Fruit fly (Drosophila melanogaster) whole organism, embryonic: ENCODE results near the gene CG6470.
A peak's percentile ranks its signal among the peaks of the same experiment; 100 is the strongest.

Experiments used
- Abd-B ChIP-seq: fragments of 200-800 bp; sonication (Bioruptor generic); optimal IDR thresholded peaks from 2 replicates; lab custom pipeline; 2018; ENCODE audit warnings: missing biosample characterization, mild to moderate bottlenecking, missing genetic modification characterization, moderate library complexity
- Ada2b ChIP-seq: fragments of 200-800 bp; sonication (Bioruptor generic); IDR thresholded peaks from 2 replicates; pipeline ENCODE4 v1.3.6; 2022; ENCODE audit warnings: missing biosample characterization, missing genetic modification characterization
- Atf-2 ChIP-seq: fragments of 200-800 bp; sonication (Bioruptor generic); optimal IDR thresholded peaks from 2 replicates; lab custom pipeline; 2016; ENCODE audit warnings: missing biosample characterization, missing genetic modification characterization
- BEAF-32 ChIP-seq: fragments of 200-800 bp; sonication (Bioruptor generic); optimal IDR thresholded peaks from 3 replicates; lab custom pipeline; 2017; ENCODE audit warnings: missing biosample characterization, missing genetic modification characterization, mild to moderate bottlenecking, moderate library complexity, missing genetic modification reagents
- C15 ChIP-seq: fragments of 200-800 bp; sonication (Bioruptor generic); IDR thresholded peaks from 3 replicates; pipeline ENCODE4 v1.3.6; 2022; ENCODE audit warnings: missing biosample characterization, missing genetic modification characterization
- CG10147 ChIP-seq: fragments of 200-800 bp; sonication (Bioruptor generic); optimal IDR thresholded peaks from 2 replicates; lab custom pipeline; 2019; ENCODE audit warnings: missing biosample characterization, mild to moderate bottlenecking, missing genetic modification characterization, moderate library complexity
- CG10959 ChIP-seq: fragments of 200-800 bp; sonication (Bioruptor generic); IDR thresholded peaks from 2 replicates; pipeline ENCODE4 v1.3.6; 2022; ENCODE audit warnings: missing biosample characterization, missing genetic modification characterization
- CG11696 ChIP-seq: fragments of 200-800 bp; sonication (Bioruptor generic); IDR thresholded peaks from 2 replicates; pipeline ENCODE4 v1.3.6; 2022; ENCODE audit warnings: missing biosample characterization, missing genetic modification characterization
- CG12155 ChIP-seq: fragments of 200-800 bp; sonication (Bioruptor generic); optimal IDR thresholded peaks from 3 replicates; lab custom pipeline; 2016; ENCODE audit warnings: missing biosample characterization, missing genetic modification characterization
- CG12236 ChIP-seq: fragments of 200-800 bp; sonication (Bioruptor generic); optimal IDR thresholded peaks from 2 replicates; lab custom pipeline; 2016; ENCODE audit warnings: missing biosample characterization, missing genetic modification characterization
- CG14050 ChIP-seq: fragments of 200-800 bp; sonication (Bioruptor generic); IDR thresholded peaks from 3 replicates; pipeline ENCODE4 v1.3.6; 2022; ENCODE audit warnings: missing biosample characterization, missing genetic modification characterization
- CG14667 ChIP-seq: fragments of 200-800 bp; sonication (Bioruptor generic); IDR thresholded peaks from 2 replicates; pipeline ENCODE4 v1.3.6; 2022; ENCODE audit warnings: missing biosample characterization, missing genetic modification characterization
- CG1602 ChIP-seq: fragments of 200-800 bp; sonication (Bioruptor generic); optimal IDR thresholded peaks from 3 replicates; lab custom pipeline; 2016; ENCODE audit warnings: missing biosample characterization, missing genetic modification characterization
- CG16815 ChIP-seq: fragments of 200-800 bp; sonication (Bioruptor generic); optimal IDR thresholded peaks from 3 replicates; lab custom pipeline; 2017; ENCODE audit warnings: missing biosample characterization, mild to moderate bottlenecking, missing genetic modification characterization
- CG18011 ChIP-seq: fragments of 200-800 bp; sonication (Bioruptor generic); optimal IDR thresholded peaks from 2 replicates; lab custom pipeline; 2017; ENCODE audit warnings: missing biosample characterization, missing genetic modification characterization, mild to moderate bottlenecking, moderate library complexity, missing genotype
- CG18262 ChIP-seq: fragments of 200-800 bp; optimal IDR thresholded peaks from 3 replicates; lab custom pipeline; 2019; ENCODE audit warnings: missing biosample characterization, mild to moderate bottlenecking, missing genetic modification characterization, moderate library complexity
- CG2129 ChIP-seq: fragments of 200-800 bp; sonication (Bioruptor generic); IDR thresholded peaks from 2 replicates; pipeline ENCODE4 v1.3.6; 2022; ENCODE audit warnings: missing biosample characterization, missing genetic modification characterization; ENCODE audit not compliant: partially characterized antibody
- CG30020 ChIP-seq: fragments of 200-800 bp; optimal IDR thresholded peaks from 2 replicates; lab custom pipeline; 2019; ENCODE audit warnings: missing biosample characterization, mild to moderate bottlenecking, missing genetic modification characterization, moderate library complexity
- CG32767 ChIP-seq: fragments of 200-800 bp; sonication (Bioruptor generic); IDR thresholded peaks from 2 replicates; pipeline ENCODE4 v1.3.6; 2022; ENCODE audit warnings: missing biosample characterization, missing genetic modification characterization
- CG42726 ChIP-seq: fragments of 200-800 bp; sonication (Bioruptor generic); IDR thresholded peaks from 2 replicates; pipeline ENCODE4 v1.3.6; 2022; ENCODE audit warnings: missing biosample characterization, missing genetic modification characterization; ENCODE audit not compliant: partially characterized antibody
- CG4360 ChIP-seq: fragments of 200-800 bp; sonication (Bioruptor generic); IDR thresholded peaks from 2 replicates; pipeline ENCODE4 v1.3.6; 2022; ENCODE audit warnings: missing biosample characterization, missing genetic modification characterization
- CG6765 ChIP-seq: fragments of 200-800 bp; sonication (Bioruptor generic); optimal IDR thresholded peaks from 3 replicates; lab custom pipeline; 2017; ENCODE audit warnings: missing biosample characterization, mild to moderate bottlenecking, missing genetic modification characterization
- CG6791 ChIP-seq: fragments of 200-800 bp; sonication (Bioruptor generic); IDR thresholded peaks from 3 replicates; pipeline ENCODE4 v1.3.6; 2022; ENCODE audit warnings: missing biosample characterization, missing genetic modification characterization; ENCODE audit not compliant: partially characterized antibody
- CG6854 ChIP-seq: fragments of 200-800 bp; sonication (Bioruptor generic); optimal IDR thresholded peaks from 3 replicates; lab custom pipeline; 2017; ENCODE audit warnings: missing biosample characterization, mild to moderate bottlenecking, missing genetic modification characterization
- CG7372 ChIP-seq: fragments of 200-800 bp; sonication (Bioruptor generic); IDR thresholded peaks from 2 replicates; pipeline ENCODE4 v1.3.6; 2022; ENCODE audit warnings: missing biosample characterization, missing genetic modification characterization
- E2f2 ChIP-seq: fragments of 200-800 bp; sonication (Bioruptor generic); IDR thresholded peaks from 2 replicates; pipeline ENCODE4 v1.3.6; 2022; ENCODE audit warnings: missing biosample characterization, missing genetic modification characterization
- Fer1 ChIP-seq: fragments of 200-800 bp; sonication (Bioruptor generic); optimal IDR thresholded peaks from 2 replicates; lab custom pipeline; 2017; ENCODE audit warnings: missing biosample characterization, mild to moderate bottlenecking, missing genetic modification characterization
- H15 ChIP-seq: fragments of 200-800 bp; sonication (Bioruptor generic); IDR thresholded peaks from 3 replicates; pipeline ENCODE4 v1.3.6; 2022; ENCODE audit warnings: missing biosample characterization, missing genetic modification characterization
- HLH54F ChIP-seq: fragments of 200-800 bp; sonication (Bioruptor generic); optimal IDR thresholded peaks from 3 replicates; lab custom pipeline; 2016; ENCODE audit warnings: missing biosample characterization, missing genetic modification characterization
- Hmr ChIP-seq: fragments of 200-800 bp; sonication (Bioruptor generic); optimal IDR thresholded peaks from 3 replicates; lab custom pipeline; 2017; ENCODE audit warnings: mild to moderate bottlenecking, missing biosample characterization, missing genetic modification reagents, missing genetic modification characterization
- Hr51 ChIP-seq, 2 experiments: fragments of 200-800 bp; sonication (Bioruptor generic); optimal IDR thresholded peaks; 2 replicates in 1 of 2; 3 replicates in 1 of 2; lab custom pipeline; 2016 to 2018; ENCODE audit warnings: missing biosample characterization in 2 of 2, missing genetic modification characterization in 2 of 2, mild to moderate bottlenecking in 1 of 2, moderate library complexity in 1 of 2
- Mrtf ChIP-seq: fragments of 200-800 bp; sonication (Bioruptor generic); IDR thresholded peaks from 3 replicates; pipeline ENCODE4 v1.3.6; 2022; ENCODE audit warnings: missing biosample characterization, missing genetic modification characterization
- Nf-YA ChIP-seq: fragments of 200-800 bp; sonication (Bioruptor generic); IDR thresholded peaks from 2 replicates; pipeline ENCODE4 v1.3.6; 2022; ENCODE audit warnings: missing biosample characterization, missing genetic modification characterization
- NfI ChIP-seq: fragments of 200-800 bp; sonication (Bioruptor generic); optimal IDR thresholded peaks from 3 replicates; lab custom pipeline; 2018; ENCODE audit warnings: missing biosample characterization, mild to moderate bottlenecking, missing genetic modification characterization, moderate library complexity
- Side ChIP-seq: fragments of 200-800 bp; sonication (Bioruptor generic); optimal IDR thresholded peaks from 2 replicates; lab custom pipeline; 2016; ENCODE audit warnings: missing biosample characterization, missing genetic modification characterization
- TFAM ChIP-seq: fragments of 200-800 bp; sonication (Bioruptor generic); optimal IDR thresholded peaks from 2 replicates; lab custom pipeline; 2017; ENCODE audit warnings: missing biosample characterization, missing genetic modification characterization, inconsistent platforms
- abd-A ChIP-seq: fragments of 200-800 bp; sonication (Bioruptor generic); optimal IDR thresholded peaks from 3 replicates; lab custom pipeline; 2019; ENCODE audit warnings: missing biosample characterization, mild to moderate bottlenecking, missing genetic modification characterization, moderate library complexity
- aop ChIP-seq: fragments of 200-800 bp; sonication (Bioruptor generic); IDR thresholded peaks from 2 replicates; pipeline ENCODE4 v1.3.6; 2022; ENCODE audit warnings: missing biosample characterization, missing genetic modification characterization
- cas ChIP-seq: fragments of 200-800 bp; sonication (Bioruptor generic); IDR thresholded peaks from 2 replicates; pipeline ENCODE4 v1.3.6; 2022; ENCODE audit warnings: missing biosample characterization, missing genetic modification characterization
- chm ChIP-seq: fragments of 200-800 bp; sonication (Bioruptor generic); IDR thresholded peaks from 2 replicates; pipeline ENCODE4 v1.3.6; 2022; ENCODE audit warnings: missing biosample characterization, missing genetic modification characterization
- grn ChIP-seq: fragments of 200-800 bp; sonication (Bioruptor generic); optimal IDR thresholded peaks from 3 replicates; lab custom pipeline; 2017; ENCODE audit warnings: missing biosample characterization, missing genetic modification characterization
- jigr1 ChIP-seq: fragments of 200-800 bp; sonication (Bioruptor generic); IDR thresholded peaks from 3 replicates; pipeline ENCODE4 v1.3.6; 2022; ENCODE audit warnings: missing biosample characterization, missing genetic modification characterization
- jumu ChIP-seq: fragments of 200-800 bp; sonication (Bioruptor generic); optimal IDR thresholded peaks from 3 replicates; lab custom pipeline; 2016; ENCODE audit warnings: missing biosample characterization, missing genetic modification characterization
- lov ChIP-seq, 2 experiments: fragments of 200-800 bp in 1 of 2; fragments of >200 bp in 1 of 2; sonication (Bioruptor generic) in 1 of 2; IDR thresholded peaks in 1 of 2; optimal IDR thresholded peaks in 1 of 2; 2 replicates in 1 of 2; 3 replicates in 1 of 2; pipeline versions ENCODE4 v1.3.6 to Lab custom; 2017 to 2022; ENCODE audit warnings: missing biosample characterization in 1 of 2, missing genetic modification characterization in 1 of 2
- mld ChIP-seq: fragments of 200-800 bp; sonication (Bioruptor generic); IDR thresholded peaks from 3 replicates; pipeline ENCODE4 v1.3.6; 2022; ENCODE audit warnings: missing biosample characterization, missing genetic modification characterization; ENCODE audit not compliant: partially characterized antibody
- org-1 ChIP-seq: fragments of 200-800 bp; sonication (Bioruptor generic); optimal IDR thresholded peaks from 2 replicates; lab custom pipeline; 2017; ENCODE audit warnings: missing biosample characterization, missing genetic modification characterization
- pnt ChIP-seq: fragments of 200-800 bp; sonication (Bioruptor generic); optimal IDR thresholded peaks from 3 replicates; lab custom pipeline; 2016; ENCODE audit warnings: missing biosample characterization, missing genetic modification characterization
- slp2 ChIP-seq: fragments of 200-800 bp; sonication (Bioruptor generic); optimal IDR thresholded peaks from 2 replicates; lab custom pipeline; 2016; ENCODE audit warnings: missing biosample characterization, missing genetic modification characterization
- sqz ChIP-seq: fragments of 200-800 bp; sonication (Bioruptor generic); optimal IDR thresholded peaks from 3 replicates; lab custom pipeline; 2018; ENCODE audit warnings: missing biosample characterization, mild to moderate bottlenecking, missing genetic modification characterization
- sr ChIP-seq: fragments of 200-800 bp; sonication (Bioruptor generic); IDR thresholded peaks from 3 replicates; pipeline ENCODE4 v1.3.6; 2022; ENCODE audit warnings: missing biosample characterization, missing genetic modification characterization
- tap ChIP-seq: fragments of 200-800 bp; optimal IDR thresholded peaks from 3 replicates; lab custom pipeline; 2019; ENCODE audit warnings: missing biosample characterization, mild to moderate bottlenecking, missing genetic modification characterization, moderate library complexity
- unpg ChIP-seq: fragments of 200-800 bp; sonication (Bioruptor generic); optimal IDR thresholded peaks from 3 replicates; lab custom pipeline; 2018; ENCODE audit warnings: missing biosample characterization, mild to moderate bottlenecking, missing genetic modification characterization, moderate library complexity

CG6470 gene

dm6 chrX:18541915-18542314 lies 27.2 kb upstream of the CG6470 start (continued):
- TF ChIP-seq Hr51 (GFP tag; optimal IDR thresholded peaks at IDR 0.05; lab: Kevin White, UChicago) (no peak), E2f2 (GFP tag; lab: Robert Waterston, UW) (no peak), unpg (GFP tag; lab: Kevin White, UChicago) (peak; percentile 33), Abd-B (GFP tag; lab: Kevin White, UChicago) (no peak), cas (GFP tag; lab: Robert Waterston, UW) (no peak), CG12155 (GFP tag; lab: Kevin White, UChicago) (no peak), CG30020 (tag; lab: Kevin White, UChicago) (no peak), aop (no peak), CG18011 (GFP tag; lab: Kevin White, UChicago) (no peak), CG42726 (no peak), CG4360 (no peak), CG6765 (no peak), grn (GFP tag; lab: Kevin White, UChicago) (no peak), C15 (GFP tag; lab: Robert Waterston, UW) (no peak), H15 (no peak), TFAM (GFP tag; lab: Kevin White, UChicago) (no peak), Ada2b (GFP tag; lab: Robert Waterston, UW) (0 out of 2 replicates have a peak, but pooled peaks have one; percentile 7), CG6791 (GFP tag; lab: Robert Waterston, UW) (no peak), CG7372 (GFP tag; lab: Robert Waterston, UW) (no peak), sqz (GFP tag; lab: Kevin White, UChicago) (no peak), NfI (GFP tag; lab: Kevin White, UChicago) (no peak), CG2129 (no peak), jigr1 (GFP tag; lab: Robert Waterston, UW) (no peak), CG6854 (GFP tag; lab: Kevin White, UChicago) (no peak), Hmr (GFP tag; lab: Kevin White, UChicago) (no peak), chm (GFP tag; lab: Robert Waterston, UW) (no peak), CG1602 (GFP tag; lab: Kevin White, UChicago) (no peak), pnt (peak; percentile 8), CG12236 (GFP tag; lab: Kevin White, UChicago) (no peak), jumu (no peak), Mrtf (no peak), Side (no peak), CG10959 (no peak), CG11696 (GFP tag; lab: Robert Waterston, UW) (no peak), CG18262 (tag; lab: Kevin White, UChicago) (peak; percentile 41), CG16815 (GFP tag; lab: Kevin White, UChicago) (no peak), org-1 (no peak), Fer1 (GFP tag; lab: Kevin White, UChicago) (no peak), CG32767 (GFP tag; lab: Robert Waterston, UW) (no peak), sr (no peak), Atf-2 (GFP tag; lab: Kevin White, UChicago) (no peak), abd-A (tag; lab: Kevin White, UChicago) (no peak), CG10147 (GFP tag; lab: Kevin White, UChicago) (no peak), HLH54F (GFP tag; lab: Kevin White, UChicago) (no peak), mld (GFP tag; lab: Robert Waterston, UW) (no peak), slp2 (GFP tag; lab: Kevin White, UChicago) (no peak), BEAF-32 (GFP tag; lab: Kevin White, UChicago) (no peak), Nf-YA (GFP tag; lab: Robert Waterston, UW) (no peak), CG14667 (GFP tag; lab: Robert Waterston, UW) (no peak), CG14050 (no peak), lov (optimal IDR thresholded peaks at IDR 0.05; lab: Kevin White, UChicago) (no peak), lov (GFP tag; IDR thresholded peaks at IDR 0.05; lab: Robert Waterston, UW) (0 out of 3 replicates have a peak, but pooled peaks have one; percentile 41), tap (tag; lab: Kevin White, UChicago) (no peak)
